Worm (Caenorhabditis elegans) whole organism, L1 larva: ENCODE data around the gene F27B10.1.

ENCODE experiments used
- egl-27 ChIP-seq, 2 experiments: fragments of 150-350 bp in 1 of 2; sonication (generic microtip); optimal IDR thresholded peaks; 3 replicates each; lab custom pipeline; 2017 to 2018; ENCODE audit warnings: missing biosample characterization in 2 of 2, missing genetic modification characterization in 2 of 2, missing genetic modification reagents in 2 of 2
- lin-13 ChIP-seq: fragments of 150-350 bp; optimal IDR thresholded peaks from 2 replicates; lab custom pipeline; 2014; ENCODE audit warnings: missing biosample characterization, missing genetic modification reagents, missing genetic modification characterization
- lin-14 ChIP-seq: fragments of 200-800 bp; sonication (Bioruptor generic); optimal IDR thresholded peaks from 2 replicates; lab custom pipeline; 2018; ENCODE audit warnings: mild to moderate bottlenecking, missing genetic modification characterization, moderate library complexity, missing compliant biosample characterization
- lir-3 ChIP-seq: sonication (generic microtip); optimal IDR thresholded peaks from 2 replicates; lab custom pipeline; 2016; ENCODE audit warnings: mild to moderate bottlenecking, missing genetic modification characterization, moderate library complexity, missing compliant biosample characterization; ENCODE audit not compliant: poor library complexity
- mdl-1 ChIP-seq, 2 experiments: fragments of 150-350 bp; optimal IDR thresholded peaks; 2 replicates each; lab custom pipeline; 2014 to 2017; ENCODE audit warnings: missing biosample characterization in 2 of 2, missing genetic modification characterization in 2 of 2, inconsistent platforms in 1 of 2
- mep-1 ChIP-seq: fragments of 150-350 bp; optimal IDR thresholded peaks from 2 replicates; lab custom pipeline; 2014; ENCODE audit warnings: missing biosample characterization, missing genetic modification characterization
- nhr-11 ChIP-seq: fragments of 150-350 bp; optimal IDR thresholded peaks from 2 replicates; lab custom pipeline; 2014; ENCODE audit warnings: missing biosample characterization, missing genetic modification characterization
- nhr-20 ChIP-seq: sonication (generic microtip); optimal IDR thresholded peaks from 2 replicates; lab custom pipeline; 2016; ENCODE audit warnings: mild to moderate bottlenecking, missing genetic modification characterization, missing compliant biosample characterization
- nhr-71 ChIP-seq: sonication (generic microtip); optimal IDR thresholded peaks from 2 replicates; lab custom pipeline; 2016; ENCODE audit warnings: mild to moderate bottlenecking, missing genetic modification characterization, moderate library complexity, missing compliant biosample characterization
- nhr-76 ChIP-seq: sonication (generic microtip); optimal IDR thresholded peaks from 2 replicates; lab custom pipeline; 2017; ENCODE audit warnings: missing biosample characterization, missing genetic modification characterization
- rnt-1 ChIP-seq: sonication (generic microtip); optimal IDR thresholded peaks from 2 replicates; lab custom pipeline; 2016; ENCODE audit warnings: mild to moderate bottlenecking, missing genetic modification characterization, moderate library complexity, missing compliant biosample characterization
- unc-130 ChIP-seq: fragments of 150-350 bp; optimal IDR thresholded peaks from 2 replicates; lab custom pipeline; 2017; ENCODE audit warnings: missing biosample characterization, missing genetic modification characterization, inconsistent platforms
- unc-30 ChIP-seq: sonication (generic microtip); optimal IDR thresholded peaks from 2 replicates; lab custom pipeline; 2017; ENCODE audit warnings: missing biosample characterization, missing genetic modification characterization

- TF ChIP-seq nhr-71 (tag; lab: Kevin White, UChicago) (no peak), nhr-11 (tag; lab: Kevin White, UChicago) (no peak), mdl-1 (tag; optimal IDR thresholded peaks at IDR 0.05; lab: Kevin White, UChicago) (no peak), unc-30 (no peak), mep-1 (tag; lab: Kevin White, UChicago) (no peak), rnt-1 (tag; lab: Kevin White, UChicago) (no peak), egl-27 (tag; optimal IDR thresholded peaks at IDR 0.05; lab: Kevin White, UChicago) (no peak), lir-3 (tag; lab: Kevin White, UChicago) (no peak), lin-14 (GFP tag; lab: Kevin White, UChicago) (no peak), lin-13 (GFP tag; lab: Kevin White, UChicago) (no peak), unc-130 (tag; lab: Kevin White, UChicago) (no peak), nhr-20 (tag; lab: Kevin White, UChicago) (no peak), nhr-76 (no peak)
Observed at ce11 chrV:7123188-7123708, 50.8 kb downstream of the F27B10.1 start, which contains the start of gene lmd-5.
